Worm (Caenorhabditis elegans) whole organism, midembryonic: ENCODE measurements around the gene cbn-1.

Experiments used
- T22C8.4 ChIP-seq: fragments of 200-800 bp; sonication (Bioruptor generic); IDR thresholded peaks from 2 replicates; pipeline ENCODE4 v1.3.6; 2022; ENCODE audit warnings: missing genetic modification characterization, missing compliant biosample characterization
- ztf-29 ChIP-seq: fragments of 200-800 bp; sonication (Bioruptor generic); IDR thresholded peaks from 2 replicates; pipeline ENCODE4 v1.3.6; 2022; ENCODE audit warnings: missing genetic modification reagents, missing genetic modification characterization, missing compliant biosample characterization

DNA sequence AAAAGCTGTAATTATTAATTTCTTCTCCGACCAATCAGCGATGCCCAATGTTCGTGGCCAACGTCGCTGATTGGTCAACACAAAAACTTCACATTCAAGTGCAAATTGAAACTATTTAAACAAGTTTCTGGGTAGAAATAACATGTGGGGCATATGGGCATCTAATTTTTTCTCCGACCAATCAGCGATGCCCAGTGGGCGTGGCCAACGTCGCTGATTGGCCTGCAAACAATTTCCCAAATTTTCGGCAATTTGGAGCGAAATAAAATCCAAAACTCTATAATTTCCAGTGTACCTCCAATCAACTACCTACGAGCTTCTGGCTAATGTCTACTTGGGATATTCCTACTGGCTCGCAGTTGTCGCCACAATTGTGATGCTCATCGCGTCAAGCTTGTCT lies 9.0 kb upstream of the cbn-1 start:
- TF ChIP-seq ztf-29 (no peak), T22C8.4 (GFP tag; lab: Robert Waterston, UW) (no peak)
